Fruit fly (Drosophila melanogaster): Measurements from ENCODE around the gene RpS27A.
A peak's percentile ranks its signal among the peaks of the same experiment; 100 is the strongest.

Gene RpS27A

dm6 chr2L:10362408-10363067 is 45.6 kb upstream of the RpS27A start, which contains the start of the genes Cand1 and pim (continued):
- TF ChIP-seq CG7839 (tag; optimal IDR thresholded peaks at IDR 0.05) = no peak
- TF ChIP-seq CG14014 (GFP tag; IDR thresholded peaks at IDR 0.05) = no peak
- no peak for TF ChIP-seq emc (GFP tag; optimal IDR thresholded peaks at IDR 0.05)
- TF ChIP-seq CG10267 (tag; optimal IDR thresholded peaks at IDR 0.05) = peak; percentile 54
- TF ChIP-seq psq (GFP tag; optimal IDR thresholded peaks at IDR 0.05) = no peak
- no peak for TF ChIP-seq gro (GFP tag; optimal IDR thresholded peaks at IDR 0.05)
- TF ChIP-seq p53 (GFP tag; optimal IDR thresholded peaks at IDR 0.05) = no peak
- no peak for TF ChIP-seq CG1602 (GFP tag; optimal IDR thresholded peaks at IDR 0.05)
- TF ChIP-seq Ravus (GFP tag; IDR thresholded peaks at IDR 0.05) = no peak
- TF ChIP-seq CG13123 (GFP tag; optimal IDR thresholded peaks at IDR 0.05) = no peak
- TF ChIP-seq CG11398 (GFP tag; optimal IDR thresholded peaks at IDR 0.05) = no peak
- no peak for TF ChIP-seq Dip3 (GFP tag; optimal IDR thresholded peaks at IDR 0.05)
- TF ChIP-seq Lpt (GFP tag; optimal IDR thresholded peaks at IDR 0.05) = no peak
- no peak for TF ChIP-seq CG8478 (optimal IDR thresholded peaks at IDR 0.05)
- TF ChIP-seq sr (GFP tag; IDR thresholded peaks at IDR 0.05) = no peak
- TF ChIP-seq Neu2 (GFP tag; optimal IDR thresholded peaks at IDR 0.05; ENCODE audit: borderline replicate concordance) = no peak
- TF ChIP-seq CG8924 (tag; optimal IDR thresholded peaks at IDR 0.05) = peak; percentile 42
- TF ChIP-seq CG11695 (GFP tag; IDR thresholded peaks at IDR 0.05) = no peak
- no peak for TF ChIP-seq CG16779 (GFP tag; IDR thresholded peaks at IDR 0.05)
- peak; percentile 33; the same call in 1 of the 3 replicates for TF ChIP-seq vnd (GFP tag; IDR thresholded peaks at IDR 0.05; ENCODE audit: partially characterized antibody)
- peak; percentile 76 for TF ChIP-seq Dll (GFP tag; IDR thresholded peaks at IDR 0.05; ENCODE audit: partially characterized antibody)
- no peak for TF ChIP-seq ewg (GFP tag; optimal IDR thresholded peaks at IDR 0.05)
- TF ChIP-seq CG10462 (GFP tag; optimal IDR thresholded peaks at IDR 0.05) = no peak
- peak; percentile 46; the same call in 1 of the 2 replicates for TF ChIP-seq hbn (GFP tag; IDR thresholded peaks at IDR 0.05; ENCODE audit: partially characterized antibody)
- TF ChIP-seq CG2712 (tag; optimal IDR thresholded peaks at IDR 0.05) = peak; percentile 63
- TF ChIP-seq CG9437 (GFP tag; optimal IDR thresholded peaks at IDR 0.05) = no peak
- no peak for TF ChIP-seq Sin3A (optimal IDR thresholded peaks at IDR 0.05)
- no peak for TF ChIP-seq dm (GFP tag; optimal IDR thresholded peaks at IDR 0.05)
- no peak for TF ChIP-seq nom (GFP tag; optimal IDR thresholded peaks at IDR 0.05)
- TF ChIP-seq Sox102F (GFP tag; optimal IDR thresholded peaks at IDR 0.05) = no peak
- TF ChIP-seq CG12744 (GFP tag; optimal IDR thresholded peaks at IDR 0.05) = no peak
- TF ChIP-seq E2f1 (GFP tag; IDR thresholded peaks at IDR 0.05) = no peak
- TF ChIP-seq chn (GFP tag; optimal IDR thresholded peaks at IDR 0.05) = no peak
- TF ChIP-seq aop (GFP tag; IDR thresholded peaks at IDR 0.05) = no peak
- TF ChIP-seq Hr78 (GFP tag; optimal IDR thresholded peaks at IDR 0.05) = no peak
- peak; percentile 10 for TF ChIP-seq Xbp1 (GFP tag; optimal IDR thresholded peaks at IDR 0.05)
- no peak for TF ChIP-seq MTF-1 (GFP tag; optimal IDR thresholded peaks at IDR 0.05; ENCODE audit: borderline replicate concordance)
- TF ChIP-seq CG7745 (tag; optimal IDR thresholded peaks at IDR 0.05) = no peak
- peak; percentile 25 for TF ChIP-seq CG10147 (GFP tag; optimal IDR thresholded peaks at IDR 0.05)
- no peak for TF ChIP-seq usp (GFP tag; optimal IDR thresholded peaks at IDR 0.05)
- no peak for TF ChIP-seq gt (GFP tag; IDR thresholded peaks at IDR 0.05)
- no peak for TF ChIP-seq dimm (GFP tag; IDR thresholded peaks at IDR 0.05)
- no peak for TF ChIP-seq CG31441 (GFP tag; IDR thresholded peaks at IDR 0.05)
- no peak for TF ChIP-seq CG32767 (GFP tag; IDR thresholded peaks at IDR 0.05)
- no peak for TF ChIP-seq CG15696 (tag; optimal IDR thresholded peaks at IDR 0.05)
- TF ChIP-seq CG15073 (GFP tag; optimal IDR thresholded peaks at IDR 0.05) = no peak
- TF ChIP-seq schlank (tag; optimal IDR thresholded peaks at IDR 0.05) = no peak
- TF ChIP-seq ara (GFP tag; IDR thresholded peaks at IDR 0.05) = no peak
- TF ChIP-seq nau (GFP tag; optimal IDR thresholded peaks at IDR 0.05) = no peak
- TF ChIP-seq Tbp (GFP tag; optimal IDR thresholded peaks at IDR 0.05) = no peak
- TF ChIP-seq CG9727 (GFP tag; optimal IDR thresholded peaks at IDR 0.05) = no peak
- TF ChIP-seq ems (GFP tag; optimal IDR thresholded peaks at IDR 0.05) = no peak
